Worm (Caenorhabditis elegans): ENCODE data around the gene K09E4.3.
A peak's percentile ranks its signal among the peaks of the same experiment; 100 is the strongest.

The K09E4.3 gene

ce11 chrII:14106164-14106563 lies 20.6 kb downstream of the K09E4.3 start:
- no peak for TF ChIP-seq rec-8 (tag; optimal IDR thresholded peaks at IDR 0.05)
- no peak for TF ChIP-seq nhr-120 (GFP tag; IDR thresholded peaks at IDR 0.05)
- no peak for TF ChIP-seq lin-40 (tag; optimal IDR thresholded peaks at IDR 0.05)
- no peak for TF ChIP-seq attf-3 (GFP tag; conservative IDR thresholded peaks at IDR 0.05)
- no peak for TF ChIP-seq rpc-1 (optimal IDR thresholded peaks at IDR 0.05)
- no peak for TF ChIP-seq rpc-1 (tag; optimal IDR thresholded peaks at IDR 0.05)
- TF ChIP-seq hlh-12 (tag; optimal IDR thresholded peaks at IDR 0.05), result no peak
- TF ChIP-seq F52B5.7 (tag; optimal IDR thresholded peaks at IDR 0.05), result no peak
- TF ChIP-seq chd-7 (tag; optimal IDR thresholded peaks at IDR 0.05), result no peak
- no peak for TF ChIP-seq Y79H2A.3 (GFP tag; conservative IDR thresholded peaks at IDR 0.05)
- TF ChIP-seq C17E4.6 (GFP tag; IDR thresholded peaks at IDR 0.05), result no peak
- TF ChIP-seq unc-130 (GFP tag; optimal IDR thresholded peaks at IDR 0.05), result no peak
- TF ChIP-seq zfh-2 (GFP tag; conservative IDR thresholded peaks at IDR 0.05), result no peak
- no peak for TF ChIP-seq Y95B8A.8 (GFP tag; IDR thresholded peaks at IDR 0.05)

ce11 chrII:14104470-14104869 lies 22.3 kb downstream of the K09E4.3 start, which contains the start of gene gur-4:
Gene gur-4 (plus strand): TSS chrII:14104770.
- TF ChIP-seq F57C9.4 (tag; optimal IDR thresholded peaks at IDR 0.05), result no peak
- no peak for TF ChIP-seq chd-7 (tag; optimal IDR thresholded peaks at IDR 0.05)
- no peak for TF ChIP-seq ztf-26 (tag; optimal IDR thresholded peaks at IDR 0.05)
- TF ChIP-seq ceh-91 (GFP tag; IDR thresholded peaks at IDR 0.05), result no peak
- TF ChIP-seq B0336.3 (GFP tag; IDR thresholded peaks at IDR 0.05), result no peak
- TF ChIP-seq ztf-6 (GFP tag; IDR thresholded peaks at IDR 0.05), result no peak
- TF ChIP-seq hmg-20 (GFP tag; IDR thresholded peaks at IDR 0.05), result no peak
- no peak for TF ChIP-seq F37B4.10 (GFP tag; IDR thresholded peaks at IDR 0.05)
- TF ChIP-seq F57A8.1 (GFP tag; optimal IDR thresholded peaks at IDR 0.05), result no peak
- no peak for TF ChIP-seq nhr-27 (tag; optimal IDR thresholded peaks at IDR 0.05)
- TF ChIP-seq xnd-1 (tag; optimal IDR thresholded peaks at IDR 0.05), result no peak
- TF ChIP-seq nfya-2 (GFP tag; IDR thresholded peaks at IDR 0.05), result no peak
- no peak for TF ChIP-seq F55B11.4 (tag; optimal IDR thresholded peaks at IDR 0.05; ENCODE audit: borderline replicate concordance, insufficient read depth)
- no peak for TF ChIP-seq F39B2.1 (GFP tag; IDR thresholded peaks at IDR 0.05)
- TF ChIP-seq snpc-4 (GFP tag; optimal IDR thresholded peaks at IDR 0.05), result no peak
- no peak for TF ChIP-seq snpc-4 (tag; optimal IDR thresholded peaks at IDR 0.05)
- no peak for TF ChIP-seq zim-3 (tag; optimal IDR thresholded peaks at IDR 0.05)
- no peak for TF ChIP-seq dpff-1 (tag; optimal IDR thresholded peaks at IDR 0.05)

ce11 chrII:14102112-14102511 lies 24.6 kb downstream of the K09E4.3 start:
- TF ChIP-seq hmg-1.2 (GFP tag; IDR thresholded peaks at IDR 0.05) (peak; percentile 37; the same call in 1 of the 2 replicates), Y79H2A.3 (GFP tag; conservative IDR thresholded peaks at IDR 0.05) (no peak)

ce11 chrII:14100963-14101362 lies 25.8 kb downstream of the K09E4.3 start, which contains the start of gene bkip-1:
Gene bkip-1 (plus strand): TSS chrII:14101263.
- no peak for TF ChIP-seq lag-1 (GFP tag; IDR thresholded peaks at IDR 0.05)
- no peak for TF ChIP-seq B0019.2 (GFP tag; conservative IDR thresholded peaks at IDR 0.05)

ce11 chrII:14098348-14098747 lies 28.4 kb downstream of the K09E4.3 start:
- TF ChIP-seq nhr-179 (tag; optimal IDR thresholded peaks at IDR 0.05), result no peak
- TF ChIP-seq F39B2.1 (GFP tag; IDR thresholded peaks at IDR 0.05), result no peak
- TF ChIP-seq ztf-6 (GFP tag; IDR thresholded peaks at IDR 0.05), result no peak
- no peak for TF ChIP-seq pbrm-1 (GFP tag; IDR thresholded peaks at IDR 0.05)
- TF ChIP-seq egl-44 (GFP tag; IDR thresholded peaks at IDR 0.05), result no peak
- no peak for TF ChIP-seq C06A6.2 (GFP tag; conservative IDR thresholded peaks at IDR 0.05)
